Worm (Caenorhabditis elegans): ENCODE results near the gene ets-4.

DNA sequence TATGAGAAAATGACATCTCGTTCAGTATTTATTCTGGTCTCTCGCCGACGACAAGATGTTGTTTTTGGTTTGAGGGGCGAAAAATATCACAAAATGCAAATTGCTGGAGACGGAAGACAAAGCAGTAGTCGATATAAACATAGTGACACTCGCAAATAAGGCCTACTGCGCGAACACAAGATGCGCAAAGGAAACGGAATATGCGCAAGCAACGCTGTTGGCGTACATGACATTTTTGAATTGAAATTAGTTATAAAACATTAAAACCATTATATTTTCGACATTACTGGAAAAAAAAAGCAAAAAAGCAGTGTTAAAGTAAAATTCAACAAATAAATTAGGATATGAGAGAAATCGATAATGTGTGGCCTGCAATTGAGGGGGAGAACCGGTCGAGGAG is 13.7 kb upstream of the ets-4 start, which contains the start of gene cdf-1:
- TF ChIP-seq nhr-27 (tag; optimal IDR thresholded peaks at IDR 0.05) (no peak), zim-3 (tag; optimal IDR thresholded peaks at IDR 0.05) (no peak), nhr-120 (GFP tag; IDR thresholded peaks at IDR 0.05) (no peak), T07F8.4 (tag; optimal IDR thresholded peaks at IDR 0.05) (no peak), unc-62 (GFP tag; optimal IDR thresholded peaks at IDR 0.05) (no peak), hrde-1 (tag; optimal IDR thresholded peaks at IDR 0.05; ENCODE audit: borderline replicate concordance) (no peak), dox-1 (GFP tag; IDR thresholded peaks at IDR 0.05) (no peak), mel-28 (tag; optimal IDR thresholded peaks at IDR 0.05; ENCODE audit: borderline replicate concordance) (no peak), unc-130 (GFP tag; optimal IDR thresholded peaks at IDR 0.05) (no peak), zfh-2 (GFP tag; conservative IDR thresholded peaks at IDR 0.05) (no peak), die-1 (tag; optimal IDR thresholded peaks at IDR 0.05) (no peak), mcd-1 (GFP tag; IDR thresholded peaks at IDR 0.05) (no peak), mes-4 (tag; optimal IDR thresholded peaks at IDR 0.05) (no peak)
